Worm (Caenorhabditis elegans) whole organism, early embryonic: ENCODE data around the gene F40A3.3.

ENCODE experiments used
- B0310.2 ChIP-seq: sonication (generic microtip); optimal IDR thresholded peaks from 2 replicates; lab custom pipeline; 2016; ENCODE audit warnings: mild to moderate bottlenecking, missing genetic modification characterization, missing compliant biosample characterization
- F13C5.2 ChIP-seq: sonication (generic microtip); optimal IDR thresholded peaks from 2 replicates; lab custom pipeline; 2017; ENCODE audit warnings: mild to moderate bottlenecking, missing genetic modification characterization, inconsistent platforms, missing compliant biosample characterization
- aly-1 ChIP-seq: sonication (generic microtip); optimal IDR thresholded peaks from 2 replicates; lab custom pipeline; 2016; ENCODE audit warnings: missing genetic modification characterization, missing compliant biosample characterization
- ama-1 ChIP-seq: fragments of 150-350 bp; optimal IDR thresholded peaks from 2 replicates; lab custom pipeline; 2014
- ceh-13 ChIP-seq: fragments of 200-800 bp; sonication (Bioruptor generic); optimal IDR thresholded peaks from 2 replicates; lab custom pipeline; 2018; ENCODE audit warnings: mild to moderate bottlenecking, missing genetic modification characterization, missing compliant biosample characterization
- ceh-36 ChIP-seq: sonication (generic microtip); optimal IDR thresholded peaks from 2 replicates; lab custom pipeline; 2016; ENCODE audit warnings: missing genetic modification characterization, inconsistent platforms, missing compliant biosample characterization
- flt-1 ChIP-seq: fragments of 200-800 bp; sonication (Bioruptor generic); IDR thresholded peaks from 2 replicates; pipeline ENCODE4 v1.3.6; 2022; ENCODE audit warnings: missing genetic modification characterization, missing compliant biosample characterization
- hmbx-1 ChIP-seq: sonication (generic microtip); optimal IDR thresholded peaks from 2 replicates; lab custom pipeline; 2016; ENCODE audit warnings: mild to moderate bottlenecking, missing genetic modification characterization, missing compliant biosample characterization
- hmg-4 ChIP-seq: fragments of 200-800 bp; sonication (Bioruptor generic); optimal IDR thresholded peaks from 2 replicates; lab custom pipeline; 2018; ENCODE audit warnings: mild to moderate bottlenecking, missing genetic modification characterization, missing compliant biosample characterization
- hnd-1 ChIP-seq: sonication (generic microtip); optimal IDR thresholded peaks from 2 replicates; lab custom pipeline; 2016; ENCODE audit warnings: missing genetic modification characterization, missing compliant biosample characterization
- pes-1 ChIP-seq: fragments of 200-800 bp; sonication (Bioruptor generic); IDR thresholded peaks from 2 replicates; pipeline ENCODE4 v1.3.6; 2022; ENCODE audit warnings: missing genetic modification reagents, missing genetic modification characterization, missing compliant biosample characterization
- scrt-1 ChIP-seq: fragments of 200-800 bp; sonication (Bioruptor generic); IDR thresholded peaks from 2 replicates; pipeline ENCODE4 v1.3.6; 2022; ENCODE audit warnings: missing genetic modification characterization, missing compliant biosample characterization
- sea-1 ChIP-seq: fragments of 200-800 bp; sonication (Bioruptor generic); conservative IDR thresholded peaks from 2 replicates; pipeline ENCODE4 v1.3.6; 2022; ENCODE audit warnings: missing genetic modification characterization, missing compliant biosample characterization
- tbx-11 ChIP-seq: fragments of 200-800 bp; sonication (Bioruptor generic); IDR thresholded peaks from 2 replicates; pipeline ENCODE4 v1.3.6; 2022; ENCODE audit warnings: missing genetic modification characterization, missing compliant biosample characterization

DNA sequence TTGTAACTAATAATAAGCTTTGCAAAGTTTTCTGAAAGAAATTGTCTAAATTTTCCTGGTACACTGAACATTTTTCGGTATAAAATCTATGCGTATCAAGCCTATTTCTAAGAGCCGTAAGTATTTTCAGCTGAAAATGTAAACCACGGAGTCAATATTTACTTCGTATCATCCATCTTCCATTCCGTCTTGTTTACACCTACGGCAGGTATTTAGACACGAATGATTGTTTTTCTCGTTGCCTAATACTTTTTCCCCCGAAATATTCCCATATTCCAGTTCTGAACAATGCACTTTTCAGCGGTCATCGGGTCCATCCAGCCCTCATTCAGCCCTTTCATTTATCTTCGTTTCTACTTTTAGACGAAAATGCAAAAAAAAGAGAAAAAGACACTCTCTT is 29.6 kb upstream of the F40A3.3 start:
- TF ChIP-seq ama-1 (lab: Kevin White, UChicago) (no peak), flt-1 (no peak), pes-1 (no peak), hmbx-1 (tag; lab: Kevin White, UChicago) (no peak), hnd-1 (tag; lab: Kevin White, UChicago) (no peak), scrt-1 (GFP tag; lab: Robert Waterston, UW) (no peak), hmg-4 (no peak), F13C5.2 (tag; lab: Kevin White, UChicago) (no peak), aly-1 (tag; lab: Kevin White, UChicago) (no peak), B0310.2 (tag; lab: Kevin White, UChicago) (no peak), ceh-13 (no peak), sea-1 (GFP tag; lab: Robert Waterston, UW) (no peak), ceh-36 (tag; lab: Kevin White, UChicago) (no peak), tbx-11 (no peak)
